Fruit fly (Drosophila melanogaster): ENCODE data around the gene FucTD.

The FucTD gene

DNA sequence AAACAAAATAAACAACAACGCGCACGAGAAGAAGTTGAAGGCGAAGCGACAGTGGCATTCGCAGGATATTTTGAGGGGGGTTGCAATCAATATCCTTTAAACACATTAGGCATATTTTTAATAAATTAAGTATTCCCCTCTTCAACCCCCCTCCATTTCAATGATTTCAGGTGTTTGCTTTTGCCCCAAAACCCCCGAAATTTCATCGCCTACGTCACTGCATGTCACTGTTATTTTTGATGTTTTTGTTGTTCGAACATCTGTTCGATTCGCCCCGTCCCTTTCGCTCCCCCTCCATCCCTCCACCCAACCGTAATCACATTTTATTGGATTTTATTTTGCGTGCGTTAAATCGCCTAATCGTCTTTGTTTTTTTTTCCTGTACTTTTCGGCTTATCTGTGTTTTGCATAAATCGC is 47.8 kb upstream of the FucTD start (continued):
- TF ChIP-seq CG6792 (GFP tag; optimal IDR thresholded peaks at IDR 0.05) (peak; percentile 74), fkh (GFP tag; optimal IDR thresholded peaks at IDR 0.05) (peak; percentile 61), CG6276 (GFP tag; optimal IDR thresholded peaks at IDR 0.05) (no peak), dsx (GFP tag; optimal IDR thresholded peaks at IDR 0.05; ENCODE audit: poor library complexity, severe bottlenecking) (peak; percentile 11), CG16779 (tag; optimal IDR thresholded peaks at IDR 0.05) (no peak), CG8632 (GFP tag; optimal IDR thresholded peaks at IDR 0.05) (peak; percentile 74), CG4318 (GFP tag; optimal IDR thresholded peaks at IDR 0.05) (no peak), net (GFP tag; optimal IDR thresholded peaks at IDR 0.05) (peak; percentile 58), CG1621 (tag; optimal IDR thresholded peaks at IDR 0.05) (peak; percentile 1), CG6808 (GFP tag; optimal IDR thresholded peaks at IDR 0.05) (peak; percentile 7), CG7368 (GFP tag; optimal IDR thresholded peaks at IDR 0.05) (peak; percentile 61), Ets96B (tag; optimal IDR thresholded peaks at IDR 0.05) (peak; percentile 29), Sox15 (GFP tag; optimal IDR thresholded peaks at IDR 0.05) (peak; percentile 71), cyc (GFP tag; optimal IDR thresholded peaks at IDR 0.05) (peak; percentile 86), CG10631 (GFP tag; optimal IDR thresholded peaks at IDR 0.05) (peak; percentile 53), CG31627 (GFP tag; optimal IDR thresholded peaks at IDR 0.05) (peak; percentile 89)

DNA sequence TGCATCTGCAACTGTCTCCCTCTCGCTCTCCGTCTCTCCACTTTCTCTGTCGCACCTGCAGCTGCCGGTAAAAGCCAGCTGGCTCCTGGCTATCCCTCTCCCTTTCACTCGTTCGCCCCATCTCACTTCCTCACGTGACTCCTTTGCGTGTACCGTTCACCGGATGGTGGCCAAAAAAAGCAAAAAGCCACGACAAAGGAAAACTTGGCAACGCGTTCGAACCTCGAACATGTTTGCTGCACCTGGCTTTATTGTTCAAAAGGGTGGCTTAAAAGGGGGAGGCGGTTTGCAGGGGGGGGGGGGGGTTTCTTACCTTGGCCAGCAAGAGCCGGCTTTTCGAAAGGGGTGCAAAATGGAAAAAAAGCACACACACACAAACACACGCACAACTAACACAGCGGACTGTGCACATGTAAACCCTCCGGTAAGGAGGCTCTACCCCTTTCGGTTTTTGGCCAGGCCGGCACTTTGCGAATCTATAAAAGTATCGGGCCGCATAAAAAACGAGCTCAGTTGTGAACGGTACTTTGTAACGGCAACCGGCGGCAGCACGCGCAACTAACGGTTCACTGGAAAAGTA is 45.8 kb upstream of the FucTD start, which contains the start of gene ru:
Gene ru (plus strand): TSS at position 530 of the 580 bp plus-strand sequence.
- TF ChIP-seq Gug (GFP tag; IDR thresholded peaks at IDR 0.05) = no peak
- TF ChIP-seq CG32006 (GFP tag; optimal IDR thresholded peaks at IDR 0.05) = no peak
- no peak for TF ChIP-seq dac (GFP tag; optimal IDR thresholded peaks at IDR 0.05)
- TF ChIP-seq CG10669 (GFP tag; optimal IDR thresholded peaks at IDR 0.05) = no peak
- TF ChIP-seq Met (GFP tag; optimal IDR thresholded peaks at IDR 0.05) = no peak
- no peak for TF ChIP-seq CG15336 (GFP tag; IDR thresholded peaks at IDR 0.05)
- TF ChIP-seq CG31627 (GFP tag; optimal IDR thresholded peaks at IDR 0.05) = no peak
- TF ChIP-seq salr (GFP tag; optimal IDR thresholded peaks at IDR 0.05) = no peak
- TF ChIP-seq Eip78C (GFP tag) = peak; percentile 40
- peak; percentile 36 to 59 for TF ChIP-seq ss (GFP tag; optimal IDR thresholded peaks at IDR 0.05)
- TF ChIP-seq CG11902 (GFP tag; optimal IDR thresholded peaks at IDR 0.05) = no peak
- no peak for TF ChIP-seq CG9139 (GFP tag; optimal IDR thresholded peaks at IDR 0.05)

DNA sequence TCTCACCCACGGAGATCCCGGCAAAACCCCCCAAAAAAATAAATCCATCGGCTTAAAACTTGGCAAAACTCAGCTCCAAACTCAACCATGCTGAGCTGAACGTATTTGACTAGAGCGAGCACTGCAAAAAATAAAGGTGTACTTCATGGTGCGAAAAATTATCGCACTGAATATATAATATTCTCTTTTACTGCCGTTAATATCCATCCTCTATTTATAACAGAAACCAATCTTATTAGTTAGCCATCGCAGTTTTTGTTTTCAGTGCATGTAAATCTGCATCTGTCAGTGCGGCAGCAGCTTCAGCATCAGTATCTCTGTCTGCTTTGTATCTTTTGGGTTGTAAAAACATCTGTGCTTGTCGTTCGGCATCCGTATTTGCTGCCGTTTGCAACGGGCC is 45.1 kb upstream of the FucTD start:
- no peak for TF ChIP-seq fd85E (GFP tag; optimal IDR thresholded peaks at IDR 0.05)
- no peak for TF ChIP-seq CG6792 (GFP tag; optimal IDR thresholded peaks at IDR 0.05)
- peak; percentile 66 for TF ChIP-seq OdsH (GFP tag; optimal IDR thresholded peaks at IDR 0.05)
- no peak for TF ChIP-seq CG9139 (GFP tag; optimal IDR thresholded peaks at IDR 0.05)
- peak; percentile 75 for TF ChIP-seq eg (GFP tag; IDR thresholded peaks at IDR 0.05)
- TF ChIP-seq CG10669 (GFP tag; optimal IDR thresholded peaks at IDR 0.05) = peak; percentile 17
- TF ChIP-seq CG3032 (tag; optimal IDR thresholded peaks at IDR 0.05) = no peak
- peak; percentile 68 for TF ChIP-seq CG32006 (GFP tag; optimal IDR thresholded peaks at IDR 0.05)
- peak; percentile 0 for TF ChIP-seq CG8632 (GFP tag; optimal IDR thresholded peaks at IDR 0.05)
- no peak for TF ChIP-seq fkh (GFP tag; optimal IDR thresholded peaks at IDR 0.05)
- TF ChIP-seq CG31627 (GFP tag; optimal IDR thresholded peaks at IDR 0.05) = peak; percentile 36
- peak; percentile 81 for TF ChIP-seq Hr4 (GFP tag; optimal IDR thresholded peaks at IDR 0.05)
- peak; percentile 18 for TF ChIP-seq dac (GFP tag; optimal IDR thresholded peaks at IDR 0.05)
- TF ChIP-seq CG6276 (GFP tag; optimal IDR thresholded peaks at IDR 0.05) = peak; percentile 27
- no peak for TF ChIP-seq CG11762 (GFP tag; optimal IDR thresholded peaks at IDR 0.05; ENCODE audit: insufficient read depth)
- no peak for TF ChIP-seq Gug (GFP tag; IDR thresholded peaks at IDR 0.05)
- no peak for TF ChIP-seq CG6808 (GFP tag; optimal IDR thresholded peaks at IDR 0.05)
- TF ChIP-seq esn (GFP tag; optimal IDR thresholded peaks at IDR 0.05) = peak; percentile 28
- TF ChIP-seq CG11294 (GFP tag; IDR thresholded peaks at IDR 0.05) = 0 out of 2 replicates have a peak, but pooled peaks have one; percentile 18
- TF ChIP-seq Hr39 (GFP tag; optimal IDR thresholded peaks at IDR 0.05) = peak; percentile 47
- TF ChIP-seq CG10631 (GFP tag; optimal IDR thresholded peaks at IDR 0.05) = peak; percentile 39
- peak; percentile 78 for TF ChIP-seq CG8119 (GFP tag; IDR thresholded peaks at IDR 0.05)
- TF ChIP-seq Eip75B (GFP tag; optimal IDR thresholded peaks at IDR 0.05) = no peak
- TF ChIP-seq Smox (GFP tag; optimal IDR thresholded peaks at IDR 0.05) = peak; percentile 17
- peak; percentile 31 for TF ChIP-seq achi (GFP tag; optimal IDR thresholded peaks at IDR 0.05)
- no peak for TF ChIP-seq dsx (GFP tag; optimal IDR thresholded peaks at IDR 0.05; ENCODE audit: poor library complexity, severe bottlenecking)
- peak; percentile 19 for TF ChIP-seq Lpt (GFP tag; optimal IDR thresholded peaks at IDR 0.05)
- TF ChIP-seq Sox15 (GFP tag; optimal IDR thresholded peaks at IDR 0.05) = peak; percentile 11
- TF ChIP-seq net (GFP tag; optimal IDR thresholded peaks at IDR 0.05) = peak; percentile 53
- TF ChIP-seq CG6163 (GFP tag; IDR thresholded peaks at IDR 0.05) = peak; percentile 68; the same call in 2 of the 3 replicates
- TF ChIP-seq vri (GFP tag; optimal IDR thresholded peaks at IDR 0.05) = no peak
- peak; percentile 27 for TF ChIP-seq CG34406 (GFP tag; optimal IDR thresholded peaks at IDR 0.05)
- TF ChIP-seq svp (GFP tag) = peak; percentile 66

Data from whole organism, prepupa.